Fruit fly (Drosophila melanogaster): ENCODE results near the gene CG14937.
A peak's percentile ranks its signal among the peaks of the same experiment; 100 is the strongest.

The CG14937 gene

DNA sequence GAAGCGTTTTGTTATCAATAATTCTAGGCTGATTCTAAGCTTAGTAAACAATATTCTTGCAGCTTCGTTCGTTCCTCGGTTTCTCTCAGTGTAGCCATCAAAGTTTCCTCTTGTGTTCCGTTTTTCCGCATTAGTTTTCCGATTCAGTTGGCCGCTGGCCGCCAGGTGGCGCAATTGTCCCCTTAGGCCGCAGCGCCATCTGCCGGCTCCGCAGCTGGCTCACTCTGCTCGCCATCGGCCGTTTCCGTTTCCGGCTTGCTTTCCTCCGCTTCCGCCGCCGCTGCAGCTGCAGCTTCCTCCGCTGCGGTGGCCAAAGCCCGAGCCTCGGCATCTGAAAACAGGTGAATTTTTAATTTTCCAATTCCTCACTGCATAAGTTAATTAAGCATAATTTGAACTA, 22.5 kb upstream of the CG14937 start (continued):
- TF ChIP-seq kay (GFP tag; optimal IDR thresholded peaks at IDR 0.05) = peak; percentile 40
- peak; percentile 90 for TF ChIP-seq scrt (GFP tag; optimal IDR thresholded peaks at IDR 0.05)
- peak; percentile 94 for TF ChIP-seq CTCF (GFP tag; optimal IDR thresholded peaks at IDR 0.05)
- peak; percentile 67 for TF ChIP-seq cas (GFP tag; IDR thresholded peaks at IDR 0.05)
- TF ChIP-seq Atf3 (GFP tag; optimal IDR thresholded peaks at IDR 0.05) = peak; percentile 92
- TF ChIP-seq phol (tag; optimal IDR thresholded peaks at IDR 0.05) = peak; percentile 94
- peak; percentile 94 for TF ChIP-seq CG8944 (GFP tag; optimal IDR thresholded peaks at IDR 0.05)
- TF ChIP-seq CG10654 (GFP tag; optimal IDR thresholded peaks at IDR 0.05) = peak; percentile 96
- TF ChIP-seq Nf-YB (GFP tag; optimal IDR thresholded peaks at IDR 0.05) = peak; percentile 75
- TF ChIP-seq CG8924 (tag; optimal IDR thresholded peaks at IDR 0.05) = peak; percentile 78
- TF ChIP-seq Doc2 (GFP tag; IDR thresholded peaks at IDR 0.05) = no peak
- peak; percentile 90 to 95 for TF ChIP-seq dpn (GFP tag; optimal IDR thresholded peaks at IDR 0.05)
- TF ChIP-seq br (optimal IDR thresholded peaks at IDR 0.05) = no peak
- peak; percentile 68; the same call in 1 of the 2 replicates for TF ChIP-seq bowl (GFP tag; IDR thresholded peaks at IDR 0.05)
- TF ChIP-seq CG7745 (tag; optimal IDR thresholded peaks at IDR 0.05) = no peak
- TF ChIP-seq CG10543 (GFP tag; optimal IDR thresholded peaks at IDR 0.05) = peak; percentile 93
- peak; percentile 100 for TF ChIP-seq Med (GFP tag)
- TF ChIP-seq az2 (GFP tag; optimal IDR thresholded peaks at IDR 0.05) = peak; percentile 95
- peak; percentile 98 for TF ChIP-seq CG10431 (GFP tag; optimal IDR thresholded peaks at IDR 0.05)
- peak; percentile 100 for TF ChIP-seq CG7271 (tag; optimal IDR thresholded peaks at IDR 0.05)
- peak; percentile 88 for TF ChIP-seq Hey (tag; optimal IDR thresholded peaks at IDR 0.05)
- no peak for TF ChIP-seq lbe (GFP tag; optimal IDR thresholded peaks at IDR 0.05)
- TF ChIP-seq esg (GFP tag; conservative IDR thresholded peaks at IDR 0.05) = peak; percentile 42
- TF ChIP-seq CG15269 (tag; optimal IDR thresholded peaks at IDR 0.05) = peak; percentile 82
- peak; percentile 83 for TF ChIP-seq maf-S (GFP tag; optimal IDR thresholded peaks at IDR 0.05)
- peak; percentile 93 for TF ChIP-seq PHDP (tag; optimal IDR thresholded peaks at IDR 0.05)
- TF ChIP-seq Usf (GFP tag; optimal IDR thresholded peaks at IDR 0.05) = peak; percentile 87
- TF ChIP-seq cad (GFP tag; optimal IDR thresholded peaks at IDR 0.05) = no peak
- peak; percentile 90 for TF ChIP-seq CG2116 (GFP tag; optimal IDR thresholded peaks at IDR 0.05)
- TF ChIP-seq Sin3A (optimal IDR thresholded peaks at IDR 0.05) = no peak
- TF ChIP-seq p53 (GFP tag; optimal IDR thresholded peaks at IDR 0.05) = peak; percentile 96
- TF ChIP-seq chm (GFP tag; IDR thresholded peaks at IDR 0.05) = peak; percentile 98
- no peak for TF ChIP-seq prd (optimal IDR thresholded peaks at IDR 0.05)
- peak; percentile 89 for TF ChIP-seq prd (GFP tag; IDR thresholded peaks at IDR 0.05)
- peak; percentile 68 for TF ChIP-seq wdn (GFP tag; IDR thresholded peaks at IDR 0.05)
- TF ChIP-seq CG10462 (GFP tag; optimal IDR thresholded peaks at IDR 0.05) = peak; percentile 89
- peak; percentile 86 for TF ChIP-seq CG15696 (tag; optimal IDR thresholded peaks at IDR 0.05)
- TF ChIP-seq ara (GFP tag; IDR thresholded peaks at IDR 0.05) = peak; percentile 90

DNA sequence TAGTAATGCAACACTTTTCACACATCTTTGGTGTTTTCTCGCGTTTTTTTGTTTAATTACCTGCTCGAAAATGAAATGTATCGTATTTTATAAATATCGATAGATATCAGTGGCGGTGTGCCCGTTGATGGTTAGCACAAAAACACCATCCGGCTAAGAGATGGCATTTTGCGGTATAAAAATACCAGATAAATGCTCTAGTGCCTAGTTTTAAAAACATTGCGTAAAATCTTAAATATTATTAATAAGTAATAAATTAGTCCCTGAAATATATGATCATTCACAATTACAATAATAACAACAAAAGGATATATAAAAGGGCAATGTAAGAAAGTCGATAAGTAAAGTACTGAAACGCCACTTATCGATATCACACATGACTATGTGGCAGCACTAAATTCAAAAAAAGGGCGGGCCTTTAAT, 19.8 kb upstream of the CG14937 start, which contains the start of gene CycY:
CycY (minus strand) TSS at position 116 of the 423 bp plus-strand sequence.
- peak; percentile 51; the same call in 1 of the 2 replicates for TF ChIP-seq bbx (GFP tag; IDR thresholded peaks at IDR 0.05; ENCODE audit: partially characterized antibody)
- TF ChIP-seq Dref (GFP tag; IDR thresholded peaks at IDR 0.05) = peak; percentile 64
- no peak for TF ChIP-seq ac (GFP tag; optimal IDR thresholded peaks at IDR 0.05)
- TF ChIP-seq pzg (GFP tag; optimal IDR thresholded peaks at IDR 0.05) = peak; percentile 82
- TF ChIP-seq CG11723 (GFP tag; optimal IDR thresholded peaks at IDR 0.05) = no peak
- TF ChIP-seq en (GFP tag; optimal IDR thresholded peaks at IDR 0.05) = no peak
- no peak for TF ChIP-seq zf30C (GFP tag; optimal IDR thresholded peaks at IDR 0.05)
- no peak for TF ChIP-seq CG2202 (tag; optimal IDR thresholded peaks at IDR 0.05)
- TF ChIP-seq CG18011 (GFP tag; optimal IDR thresholded peaks at IDR 0.05) = no peak
- peak; percentile 36 for TF ChIP-seq CG17829 (tag; optimal IDR thresholded peaks at IDR 0.05)
- no peak for TF ChIP-seq NK7.1 (GFP tag; optimal IDR thresholded peaks at IDR 0.05)
- no peak for TF ChIP-seq tgo (GFP tag; IDR thresholded peaks at IDR 0.05)
- TF ChIP-seq ftz-f1 (GFP tag; optimal IDR thresholded peaks at IDR 0.05) = no peak
- TF ChIP-seq CG13287 (GFP tag; IDR thresholded peaks at IDR 0.05; ENCODE audit: partially characterized antibody) = peak; percentile 80
- no peak for TF ChIP-seq ro (GFP tag; IDR thresholded peaks at IDR 0.05)
- TF ChIP-seq Ssrp (tag; optimal IDR thresholded peaks at IDR 0.05) = peak; percentile 7
- peak; percentile 80 for TF ChIP-seq Med (GFP tag)
- TF ChIP-seq sd (tag; optimal IDR thresholded peaks at IDR 0.05) = no peak
- no peak for TF ChIP-seq PHDP (tag; optimal IDR thresholded peaks at IDR 0.05)
